Worm (Caenorhabditis elegans) whole organism, L1 larva: ENCODE measurements around the gene best-19.

Experiments
- C04F5.9 ChIP-seq: sonication (generic microtip); optimal IDR thresholded peaks from 2 replicates; lab custom pipeline; 2016; ENCODE audit warnings: missing genetic modification characterization, missing compliant biosample characterization
- F16B12.6 ChIP-seq: fragments of 150-350 bp; optimal IDR thresholded peaks from 2 replicates; lab custom pipeline; 2014; ENCODE audit warnings: missing biosample characterization, missing genetic modification characterization
- aha-1 ChIP-seq: fragments of 150-350 bp; optimal IDR thresholded peaks from 2 replicates; lab custom pipeline; 2014; ENCODE audit warnings: missing biosample characterization, missing genetic modification characterization
- ama-1 ChIP-seq: fragments of 150-350 bp; optimal IDR thresholded peaks from 2 replicates; lab custom pipeline; 2014
- blmp-1 ChIP-seq: fragments of 150-350 bp; optimal IDR thresholded peaks from 2 replicates; lab custom pipeline; 2014; ENCODE audit warnings: missing biosample characterization, missing genetic modification characterization
- ceh-8 ChIP-seq: fragments of 200-800 bp; sonication (Bioruptor generic); optimal IDR thresholded peaks from 2 replicates; lab custom pipeline; 2018; ENCODE audit warnings: mild to moderate bottlenecking, missing genetic modification characterization, moderate library complexity, missing compliant biosample characterization
- ceh-88 ChIP-seq: fragments of 200-800 bp; sonication (Bioruptor generic); IDR thresholded peaks from 2 replicates; pipeline ENCODE4 v1.3.6; 2022; ENCODE audit warnings: missing genetic modification characterization, missing compliant biosample characterization
- dpl-1 ChIP-seq, 3 experiments: fragments of 150-350 bp in 2 of 3; sonication (generic microtip) in 1 of 3; optimal IDR thresholded peaks; 2 replicates each; lab custom pipeline; 2014 to 2017; ENCODE audit warnings: missing biosample characterization in 3 of 3, missing genetic modification characterization in 3 of 3, missing genetic modification reagents in 3 of 3
- dsc-1 ChIP-seq: sonication (generic microtip); optimal IDR thresholded peaks from 2 replicates; lab custom pipeline; 2016; ENCODE audit warnings: mild to moderate bottlenecking, missing genetic modification characterization, missing compliant biosample characterization
- efl-1 ChIP-seq, 4 experiments: fragments of 150-350 bp; optimal IDR thresholded peaks in 3 of 4; peaks in 1 of 4; 1 replicate in 1 of 4; 2 replicates in 3 of 4; lab custom pipeline; 2014; ENCODE audit warnings: missing biosample characterization in 2 of 4, missing genetic modification characterization in 2 of 4, missing genetic modification reagents in 2 of 4
- egl-13 ChIP-seq: sonication (generic microtip); optimal IDR thresholded peaks from 2 replicates; lab custom pipeline; 2016; ENCODE audit warnings: missing genotype, missing genetic modification reagents, missing genetic modification characterization, missing compliant biosample characterization
- egl-27 ChIP-seq, 2 experiments: fragments of 150-350 bp in 1 of 2; sonication (generic microtip); optimal IDR thresholded peaks; 3 replicates each; lab custom pipeline; 2017 to 2018; ENCODE audit warnings: missing biosample characterization in 2 of 2, missing genetic modification characterization in 2 of 2, missing genetic modification reagents in 2 of 2
- ets-5 ChIP-seq: fragments of 200-800 bp; sonication (Bioruptor generic); IDR thresholded peaks from 2 replicates; pipeline ENCODE4 v1.3.6; 2022; ENCODE audit warnings: missing genetic modification characterization, missing compliant biosample characterization
- fkh-10 ChIP-seq: sonication (generic microtip); optimal IDR thresholded peaks from 2 replicates; lab custom pipeline; 2017; ENCODE audit warnings: missing biosample characterization, missing genetic modification reagents, missing genetic modification characterization
- fkh-4 ChIP-seq: sonication (generic microtip); optimal IDR thresholded peaks from 2 replicates; lab custom pipeline; 2016; ENCODE audit warnings: missing compliant biosample characterization, missing genetic modification characterization, borderline replicate concordance
- fkh-8 ChIP-seq: sonication (generic microtip); optimal IDR thresholded peaks from 2 replicates; lab custom pipeline; 2016; ENCODE audit warnings: mild to moderate bottlenecking, missing genetic modification characterization, missing compliant biosample characterization
- grh-1 ChIP-seq: fragments of 200-800 bp; sonication (Bioruptor generic); IDR thresholded peaks from 2 replicates; pipeline ENCODE4 v1.3.6; 2022; ENCODE audit warnings: missing genetic modification reagents, missing genetic modification characterization, missing compliant biosample characterization
- hpl-2 ChIP-seq: fragments of 150-350 bp; optimal IDR thresholded peaks from 2 replicates; lab custom pipeline; 2014; ENCODE audit warnings: missing biosample characterization, missing genetic modification reagents, missing genetic modification characterization
- irx-1 ChIP-seq: sonication (generic microtip); optimal IDR thresholded peaks from 2 replicates; lab custom pipeline; 2016; ENCODE audit warnings: missing genetic modification characterization, missing compliant biosample characterization
- jun-1 ChIP-seq: fragments of 150-350 bp; optimal IDR thresholded peaks from 2 replicates; lab custom pipeline; 2014; ENCODE audit warnings: missing biosample characterization, missing genetic modification reagents, missing genetic modification characterization
- lin-13 ChIP-seq: fragments of 150-350 bp; optimal IDR thresholded peaks from 2 replicates; lab custom pipeline; 2014; ENCODE audit warnings: missing biosample characterization, missing genetic modification reagents, missing genetic modification characterization
- lin-14 ChIP-seq: fragments of 200-800 bp; sonication (Bioruptor generic); optimal IDR thresholded peaks from 2 replicates; lab custom pipeline; 2018; ENCODE audit warnings: mild to moderate bottlenecking, missing genetic modification characterization, moderate library complexity, missing compliant biosample characterization
- lin-39 ChIP-seq: fragments of 150-350 bp; optimal IDR thresholded peaks from 2 replicates; lab custom pipeline; 2014; ENCODE audit warnings: missing biosample characterization, missing genetic modification reagents, missing genetic modification characterization
- lir-3 ChIP-seq: sonication (generic microtip); optimal IDR thresholded peaks from 2 replicates; lab custom pipeline; 2016; ENCODE audit warnings: mild to moderate bottlenecking, missing genetic modification characterization, moderate library complexity, missing compliant biosample characterization; ENCODE audit not compliant: poor library complexity
- lsy-2 ChIP-seq, 2 experiments: fragments of 150-350 bp; optimal IDR thresholded peaks; 2 replicates each; lab custom pipeline; 2014; ENCODE audit warnings: missing biosample characterization in 2 of 2, missing genetic modification characterization in 2 of 2
- mab-9 ChIP-seq: fragments of 200-800 bp; sonication (Bioruptor generic); IDR thresholded peaks from 2 replicates; pipeline ENCODE4 v1.3.6; 2022; ENCODE audit warnings: missing genetic modification reagents, missing genetic modification characterization, missing compliant biosample characterization
- mdl-1 ChIP-seq, 2 experiments: fragments of 150-350 bp; optimal IDR thresholded peaks; 2 replicates each; lab custom pipeline; 2014 to 2017; ENCODE audit warnings: missing biosample characterization in 2 of 2, missing genetic modification characterization in 2 of 2, inconsistent platforms in 1 of 2
- nhr-12 ChIP-seq: sonication (generic microtip); optimal IDR thresholded peaks from 2 replicates; lab custom pipeline; 2017; ENCODE audit warnings: missing biosample characterization, missing genetic modification characterization
- nhr-19 ChIP-seq: fragments of 200-800 bp; sonication (Bioruptor generic); conservative IDR thresholded peaks from 2 replicates; pipeline ENCODE4 v1.3.6; 2022; ENCODE audit warnings: missing genetic modification characterization, missing compliant biosample characterization
- nhr-237 ChIP-seq: fragments of 150-350 bp; optimal IDR thresholded peaks from 2 replicates; lab custom pipeline; 2014; ENCODE audit warnings: missing biosample characterization, missing genetic modification characterization
- nhr-28 ChIP-seq: fragments of 150-350 bp; optimal IDR thresholded peaks from 2 replicates; lab custom pipeline; 2014; ENCODE audit warnings: missing biosample characterization, missing genetic modification characterization
- nhr-71 ChIP-seq: sonication (generic microtip); optimal IDR thresholded peaks from 2 replicates; lab custom pipeline; 2016; ENCODE audit warnings: mild to moderate bottlenecking, missing genetic modification characterization, moderate library complexity, missing compliant biosample characterization
- nhr-77 ChIP-seq: fragments of 150-350 bp; optimal IDR thresholded peaks from 2 replicates; lab custom pipeline; 2014; ENCODE audit warnings: missing biosample characterization, missing genetic modification characterization
- nhr-84 ChIP-seq: sonication (generic microtip); optimal IDR thresholded peaks from 2 replicates; lab custom pipeline; 2017; ENCODE audit warnings: missing biosample characterization, missing genetic modification characterization
- nhr-90 ChIP-seq: sonication (generic microtip); optimal IDR thresholded peaks from 2 replicates; lab custom pipeline; 2016; ENCODE audit warnings: mild to moderate bottlenecking, missing genetic modification characterization, missing compliant biosample characterization; ENCODE audit not compliant: poor library complexity
- pqm-1 ChIP-seq: sonication (generic microtip); optimal IDR thresholded peaks from 3 replicates; lab custom pipeline; 2017; ENCODE audit warnings: missing biosample characterization, missing genetic modification characterization
- sptf-1 ChIP-seq: fragments of 150-350 bp; optimal IDR thresholded peaks from 2 replicates; lab custom pipeline; 2014; ENCODE audit warnings: missing biosample characterization, missing genetic modification characterization
- swsn-7 ChIP-seq: sonication (generic microtip); optimal IDR thresholded peaks from 2 replicates; lab custom pipeline; 2016; ENCODE audit warnings: missing genetic modification characterization, missing compliant biosample characterization
- tbx-2 ChIP-seq: sonication (generic microtip); optimal IDR thresholded peaks from 2 replicates; lab custom pipeline; 2016; ENCODE audit warnings: missing genetic modification characterization, missing compliant biosample characterization
- tlp-1 ChIP-seq: fragments of 150-350 bp; optimal IDR thresholded peaks from 2 replicates; lab custom pipeline; 2014; ENCODE audit warnings: missing biosample characterization, missing genetic modification characterization
- unc-30 ChIP-seq: sonication (generic microtip); optimal IDR thresholded peaks from 2 replicates; lab custom pipeline; 2017; ENCODE audit warnings: missing biosample characterization, missing genetic modification characterization
- unc-86 ChIP-seq: sonication (generic microtip); optimal IDR thresholded peaks from 2 replicates; lab custom pipeline; 2016; ENCODE audit warnings: missing genetic modification characterization, missing compliant biosample characterization
- unc-98 ChIP-seq: fragments of 200-800 bp; sonication (Bioruptor generic); IDR thresholded peaks from 2 replicates; pipeline ENCODE4 v1.3.6; 2022; ENCODE audit warnings: missing genetic modification characterization, missing compliant biosample characterization
- xbp-1 ChIP-seq: sonication (generic microtip); optimal IDR thresholded peaks from 2 replicates; lab custom pipeline; 2016; ENCODE audit warnings: missing genetic modification characterization, missing compliant biosample characterization
- zag-1 ChIP-seq: fragments of 150-350 bp; optimal IDR thresholded peaks from 2 replicates; lab custom pipeline; 2014; ENCODE audit warnings: missing biosample characterization, missing genetic modification characterization
- ztf-11 ChIP-seq, 2 experiments: sonication (generic microtip); optimal IDR thresholded peaks; 2 replicates each; lab custom pipeline; 2016 to 2017; ENCODE audit warnings: missing genetic modification characterization in 2 of 2, missing biosample characterization in 1 of 2, missing compliant biosample characterization in 1 of 2

best-19 gene

ce11 chrIV:283347-283746, at the start of gene best-19:
TSS of gene best-19 (plus strand) at chrIV:283647.
- TF ChIP-seq fkh-10 (GFP tag; lab: Kevin White, UChicago) = peak; percentile 2
- no peak for TF ChIP-seq tlp-1 (tag; lab: Kevin White, UChicago)

DNA sequence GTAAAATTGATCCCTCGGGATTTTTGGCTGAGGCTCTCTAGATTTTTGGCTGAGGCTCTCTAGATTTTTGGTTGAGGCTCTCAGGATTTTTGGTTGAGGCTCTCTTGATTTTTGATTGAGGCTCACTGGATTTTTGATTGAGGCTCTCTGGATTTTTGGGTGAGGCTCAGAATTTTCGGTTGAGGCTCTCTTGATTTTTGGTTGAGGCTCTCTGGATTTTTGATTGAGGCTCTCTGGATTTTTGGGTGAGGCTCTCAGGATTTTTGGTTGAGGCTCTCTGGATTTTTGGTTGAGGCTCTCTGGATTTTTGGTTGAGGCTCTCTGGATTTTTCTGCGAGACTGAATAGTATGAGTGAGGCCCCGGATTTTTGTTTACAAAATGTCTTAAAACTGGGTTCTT, 47.3 kb upstream of the best-19 start:
- TF ChIP-seq xbp-1 (tag; lab: Kevin White, UChicago) = no peak
- no peak for TF ChIP-seq egl-27 (tag; optimal IDR thresholded peaks at IDR 0.05; lab: Kevin White, UChicago)
- TF ChIP-seq nhr-237 (tag; lab: Kevin White, UChicago) = no peak
- no peak for TF ChIP-seq C04F5.9 (tag; lab: Kevin White, UChicago)
- no peak for TF ChIP-seq ceh-88 (GFP tag; lab: Robert Waterston, UW)
- no peak for TF ChIP-seq unc-98 (GFP tag; lab: Robert Waterston, UW)
- no peak for TF ChIP-seq mab-9 (GFP tag; lab: Robert Waterston, UW)
- no peak for TF ChIP-seq mdl-1 (tag; optimal IDR thresholded peaks at IDR 0.05; lab: Kevin White, UChicago)
- TF ChIP-seq blmp-1 (tag; lab: Kevin White, UChicago) = no peak
- TF ChIP-seq lsy-2 (tag; optimal IDR thresholded peaks at IDR 0.05; lab: Kevin White, UChicago) = no peak
- TF ChIP-seq irx-1 (tag; lab: Kevin White, UChicago) = no peak
- TF ChIP-seq nhr-71 (tag; lab: Kevin White, UChicago) = no peak
- no peak for TF ChIP-seq unc-30
- TF ChIP-seq nhr-77 = no peak
- TF ChIP-seq lin-39 (tag; lab: Kevin White, UChicago) = no peak
- TF ChIP-seq swsn-7 (tag; lab: Kevin White, UChicago) = no peak
- no peak for TF ChIP-seq ceh-8 (GFP tag; lab: Kevin White, UChicago)

ce11 chrIV:237350-237749, 46.1 kb upstream of the best-19 start, which contains the start of gene ints-13:
TSS of gene ints-13 (minus strand) at chrIV:237450.
- TF ChIP-seq swsn-7 (tag; lab: Kevin White, UChicago) = no peak
- TF ChIP-seq ama-1 (lab: Kevin White, UChicago) = no peak
- no peak for TF ChIP-seq nhr-28 (tag; lab: Kevin White, UChicago)
- no peak for TF ChIP-seq lin-13 (GFP tag; lab: Kevin White, UChicago)
- TF ChIP-seq F16B12.6 (tag; lab: Kevin White, UChicago) = no peak
- no peak for TF ChIP-seq nhr-12 (tag; lab: Kevin White, UChicago)
- TF ChIP-seq dpl-1 (GFP tag; optimal IDR thresholded peaks at IDR 0.05; lab: Kevin White, UChicago) = no peak

ce11 chrIV:240257-240754, 43.1 kb upstream of the best-19 start, which contains the start of the genes fnta-1 and cogc-8:
TSS of gene fnta-1 (minus strand) at chrIV:240307.
TSS of gene cogc-8 (plus strand) at chrIV:240451.
- TF ChIP-seq lin-14 (GFP tag; lab: Kevin White, UChicago) (no peak), dpl-1 (GFP tag; optimal IDR thresholded peaks at IDR 0.05; lab: Kevin White, UChicago) (peak; percentile 51 to 74 (median 72)), nhr-90 (tag; lab: Kevin White, UChicago) (peak; percentile 19), ets-5 (GFP tag; lab: Robert Waterston, UW) (no peak), ceh-88 (GFP tag; lab: Robert Waterston, UW) (no peak), irx-1 (tag; lab: Kevin White, UChicago) (no peak), egl-13 (no peak), nhr-84 (tag; lab: Kevin White, UChicago) (no peak), mab-9 (GFP tag; lab: Robert Waterston, UW) (no peak), zag-1 (tag; lab: Kevin White, UChicago) (no peak), pqm-1 (tag; lab: Kevin White, UChicago) (no peak), ceh-8 (GFP tag; lab: Kevin White, UChicago) (no peak), fkh-4 (tag; lab: Kevin White, UChicago) (no peak), efl-1 (optimal IDR thresholded peaks at IDR 0.05; lab: Kevin White, UChicago) (peak; percentile 61 to 72), efl-1 (GFP tag; optimal IDR thresholded peaks at IDR 0.05 in 1 of 2; lab: Kevin White, UChicago) (peak; percentile 72 to 97), lir-3 (tag; lab: Kevin White, UChicago) (no peak), grh-1 (no peak), sptf-1 (no peak), jun-1 (no peak), nhr-19 (no peak), nhr-28 (tag; lab: Kevin White, UChicago) (no peak), fkh-8 (tag; lab: Kevin White, UChicago) (peak; percentile 24), tlp-1 (tag; lab: Kevin White, UChicago) (no peak), dsc-1 (tag; lab: Kevin White, UChicago) (peak; percentile 9), aha-1 (tag; lab: Kevin White, UChicago) (no peak), tbx-2 (tag; lab: Kevin White, UChicago) (peak; percentile 44), unc-30 (no peak), unc-86 (peak; percentile 41), ztf-11 (tag; optimal IDR thresholded peaks at IDR 0.05; lab: Kevin White, UChicago) (no peak), C04F5.9 (tag; lab: Kevin White, UChicago) (peak; percentile 50), hpl-2 (no peak)
